Worm (Caenorhabditis elegans) whole organism, early embryonic: ENCODE data around the gene pcca-1.
A peak's percentile ranks its signal among the peaks of the same experiment; 100 is the strongest.

Source experiments
- B0310.2 ChIP-seq: sonication (generic microtip); optimal IDR thresholded peaks from 2 replicates; lab custom pipeline; 2016; ENCODE audit warnings: mild to moderate bottlenecking, missing genetic modification characterization, missing compliant biosample characterization
- F13C5.2 ChIP-seq: sonication (generic microtip); optimal IDR thresholded peaks from 2 replicates; lab custom pipeline; 2017; ENCODE audit warnings: mild to moderate bottlenecking, missing genetic modification characterization, inconsistent platforms, missing compliant biosample characterization
- aly-1 ChIP-seq: sonication (generic microtip); optimal IDR thresholded peaks from 2 replicates; lab custom pipeline; 2016; ENCODE audit warnings: missing genetic modification characterization, missing compliant biosample characterization
- ama-1 ChIP-seq: fragments of 150-350 bp; optimal IDR thresholded peaks from 2 replicates; lab custom pipeline; 2014
- ceh-13 ChIP-seq: fragments of 200-800 bp; sonication (Bioruptor generic); optimal IDR thresholded peaks from 2 replicates; lab custom pipeline; 2018; ENCODE audit warnings: mild to moderate bottlenecking, missing genetic modification characterization, missing compliant biosample characterization
- ceh-36 ChIP-seq: sonication (generic microtip); optimal IDR thresholded peaks from 2 replicates; lab custom pipeline; 2016; ENCODE audit warnings: missing genetic modification characterization, inconsistent platforms, missing compliant biosample characterization
- ets-7 ChIP-seq: sonication (generic microtip); optimal IDR thresholded peaks from 2 replicates; lab custom pipeline; 2016; ENCODE audit warnings: missing genotype, missing genetic modification characterization, missing compliant biosample characterization
- flt-1 ChIP-seq: fragments of 200-800 bp; sonication (Bioruptor generic); IDR thresholded peaks from 2 replicates; pipeline ENCODE4 v1.3.6; 2022; ENCODE audit warnings: missing genetic modification characterization, missing compliant biosample characterization
- hmbx-1 ChIP-seq: sonication (generic microtip); optimal IDR thresholded peaks from 2 replicates; lab custom pipeline; 2016; ENCODE audit warnings: mild to moderate bottlenecking, missing genetic modification characterization, missing compliant biosample characterization
- hmg-4 ChIP-seq: fragments of 200-800 bp; sonication (Bioruptor generic); optimal IDR thresholded peaks from 2 replicates; lab custom pipeline; 2018; ENCODE audit warnings: mild to moderate bottlenecking, missing genetic modification characterization, missing compliant biosample characterization
- hnd-1 ChIP-seq: sonication (generic microtip); optimal IDR thresholded peaks from 2 replicates; lab custom pipeline; 2016; ENCODE audit warnings: missing genetic modification characterization, missing compliant biosample characterization
- pes-1 ChIP-seq: fragments of 200-800 bp; sonication (Bioruptor generic); IDR thresholded peaks from 2 replicates; pipeline ENCODE4 v1.3.6; 2022; ENCODE audit warnings: missing genetic modification reagents, missing genetic modification characterization, missing compliant biosample characterization
- scrt-1 ChIP-seq: fragments of 200-800 bp; sonication (Bioruptor generic); IDR thresholded peaks from 2 replicates; pipeline ENCODE4 v1.3.6; 2022; ENCODE audit warnings: missing genetic modification characterization, missing compliant biosample characterization
- sea-1 ChIP-seq: fragments of 200-800 bp; sonication (Bioruptor generic); conservative IDR thresholded peaks from 2 replicates; pipeline ENCODE4 v1.3.6; 2022; ENCODE audit warnings: missing genetic modification characterization, missing compliant biosample characterization
- tbx-11 ChIP-seq: fragments of 200-800 bp; sonication (Bioruptor generic); IDR thresholded peaks from 2 replicates; pipeline ENCODE4 v1.3.6; 2022; ENCODE audit warnings: missing genetic modification characterization, missing compliant biosample characterization
- tbx-37 ChIP-seq: fragments of 200-800 bp; sonication (Bioruptor generic); conservative IDR thresholded peaks from 2 replicates; pipeline ENCODE4 v1.3.6; 2022; ENCODE audit warnings: missing genetic modification reagents, missing genetic modification characterization, missing compliant biosample characterization
- tra-4 ChIP-seq: sonication (generic microtip); optimal IDR thresholded peaks from 2 replicates; lab custom pipeline; 2017; ENCODE audit warnings: missing genetic modification characterization, missing compliant biosample characterization

pcca-1 gene

ce11 chrX:7660919-7661557, at the start of gene pcca-1:
pcca-1 (minus strand) TSS chrX:7660986.
- TF ChIP-seq ceh-36 (tag; lab: Kevin White, UChicago): no peak
- TF ChIP-seq B0310.2: no peak
- no peak for TF ChIP-seq flt-1 (GFP tag; lab: Robert Waterston, UW)

ce11 chrX:7710187-7710586, 49.4 kb upstream of the pcca-1 start:
- TF ChIP-seq B0310.2 (peak; percentile 37), tra-4 (tag; lab: Kevin White, UChicago) (no peak), sea-1 (no peak), tbx-11 (GFP tag; lab: Robert Waterston, UW) (no peak), scrt-1 (GFP tag; lab: Robert Waterston, UW) (no peak), hmbx-1 (tag; lab: Kevin White, UChicago) (no peak)

ce11 chrX:7707031-7707430, 46.2 kb upstream of the pcca-1 start, which contains the start of gene kvs-1:
kvs-1 (minus strand) TSS chrX:7707131.
- TF ChIP-seq tbx-11 (GFP tag; lab: Robert Waterston, UW) (no peak), ceh-13 (no peak), B0310.2 (no peak), tra-4 (tag; lab: Kevin White, UChicago) (no peak), tbx-37 (GFP tag; lab: Robert Waterston, UW) (no peak), hmg-4 (GFP tag; lab: Kevin White, UChicago) (no peak), hnd-1 (tag; lab: Kevin White, UChicago) (no peak), flt-1 (GFP tag; lab: Robert Waterston, UW) (no peak), aly-1 (tag; lab: Kevin White, UChicago) (no peak), pes-1 (GFP tag; lab: Robert Waterston, UW) (no peak), ama-1 (lab: Kevin White, UChicago) (no peak), F13C5.2 (tag; lab: Kevin White, UChicago) (no peak), hmbx-1 (tag; lab: Kevin White, UChicago) (no peak)

ce11 chrX:7703863-7704262, 43.1 kb upstream of the pcca-1 start:
- TF ChIP-seq hmbx-1 (tag; lab: Kevin White, UChicago) (no peak), ceh-36 (tag; lab: Kevin White, UChicago) (no peak), tbx-11 (GFP tag; lab: Robert Waterston, UW) (no peak), ets-7 (no peak), sea-1 (no peak), tra-4 (tag; lab: Kevin White, UChicago) (no peak), hmg-4 (GFP tag; lab: Kevin White, UChicago) (no peak), ceh-13 (no peak)

DNA sequence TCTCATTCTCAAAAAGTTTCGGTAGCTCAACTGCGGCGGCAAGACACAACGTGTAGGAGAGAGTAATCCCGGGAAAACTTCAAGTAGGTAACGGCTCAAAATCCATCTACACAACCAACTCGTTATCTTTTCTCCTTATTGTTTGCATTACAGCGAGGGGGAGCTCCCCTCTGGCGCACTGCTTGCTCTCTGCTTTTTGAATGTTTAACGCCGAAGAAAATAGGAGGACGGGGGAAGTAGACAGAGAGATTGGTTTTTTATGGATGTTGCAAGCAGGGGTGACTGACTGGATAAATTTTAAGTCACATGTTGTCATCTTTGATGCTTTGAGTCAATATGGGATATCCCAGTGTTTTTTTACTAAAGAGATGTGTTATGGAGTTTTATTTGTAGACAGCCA, 28.8 kb upstream of the pcca-1 start:
- TF ChIP-seq sea-1 (no peak), hnd-1 (tag; lab: Kevin White, UChicago) (no peak), tbx-11 (GFP tag; lab: Robert Waterston, UW) (no peak), pes-1 (GFP tag; lab: Robert Waterston, UW) (no peak), tbx-37 (GFP tag; lab: Robert Waterston, UW) (no peak), ceh-36 (tag; lab: Kevin White, UChicago) (no peak), ama-1 (lab: Kevin White, UChicago) (no peak), flt-1 (GFP tag; lab: Robert Waterston, UW) (no peak), F13C5.2 (tag; lab: Kevin White, UChicago) (no peak), hmg-4 (GFP tag; lab: Kevin White, UChicago) (no peak), B0310.2 (no peak), ets-7 (no peak), aly-1 (tag; lab: Kevin White, UChicago) (no peak)

ce11 chrX:7689119-7689518, 28.3 kb upstream of the pcca-1 start, which contains the start of gene clik-2:
clik-2 (minus strand) TSS chrX:7689219.
- TF ChIP-seq flt-1 (GFP tag; lab: Robert Waterston, UW) (no peak), ceh-13 (no peak), B0310.2 (no peak), ets-7 (no peak), F13C5.2 (tag; lab: Kevin White, UChicago) (no peak), hnd-1 (tag; lab: Kevin White, UChicago) (no peak), tbx-37 (GFP tag; lab: Robert Waterston, UW) (no peak), pes-1 (GFP tag; lab: Robert Waterston, UW) (no peak), tbx-11 (GFP tag; lab: Robert Waterston, UW) (no peak), aly-1 (tag; lab: Kevin White, UChicago) (no peak), ceh-36 (tag; lab: Kevin White, UChicago) (no peak), ama-1 (lab: Kevin White, UChicago) (no peak), hmg-4 (GFP tag; lab: Kevin White, UChicago) (no peak), sea-1 (no peak), scrt-1 (GFP tag; lab: Robert Waterston, UW) (no peak), tra-4 (tag; lab: Kevin White, UChicago) (no peak), hmbx-1 (tag; lab: Kevin White, UChicago) (no peak)

DNA sequence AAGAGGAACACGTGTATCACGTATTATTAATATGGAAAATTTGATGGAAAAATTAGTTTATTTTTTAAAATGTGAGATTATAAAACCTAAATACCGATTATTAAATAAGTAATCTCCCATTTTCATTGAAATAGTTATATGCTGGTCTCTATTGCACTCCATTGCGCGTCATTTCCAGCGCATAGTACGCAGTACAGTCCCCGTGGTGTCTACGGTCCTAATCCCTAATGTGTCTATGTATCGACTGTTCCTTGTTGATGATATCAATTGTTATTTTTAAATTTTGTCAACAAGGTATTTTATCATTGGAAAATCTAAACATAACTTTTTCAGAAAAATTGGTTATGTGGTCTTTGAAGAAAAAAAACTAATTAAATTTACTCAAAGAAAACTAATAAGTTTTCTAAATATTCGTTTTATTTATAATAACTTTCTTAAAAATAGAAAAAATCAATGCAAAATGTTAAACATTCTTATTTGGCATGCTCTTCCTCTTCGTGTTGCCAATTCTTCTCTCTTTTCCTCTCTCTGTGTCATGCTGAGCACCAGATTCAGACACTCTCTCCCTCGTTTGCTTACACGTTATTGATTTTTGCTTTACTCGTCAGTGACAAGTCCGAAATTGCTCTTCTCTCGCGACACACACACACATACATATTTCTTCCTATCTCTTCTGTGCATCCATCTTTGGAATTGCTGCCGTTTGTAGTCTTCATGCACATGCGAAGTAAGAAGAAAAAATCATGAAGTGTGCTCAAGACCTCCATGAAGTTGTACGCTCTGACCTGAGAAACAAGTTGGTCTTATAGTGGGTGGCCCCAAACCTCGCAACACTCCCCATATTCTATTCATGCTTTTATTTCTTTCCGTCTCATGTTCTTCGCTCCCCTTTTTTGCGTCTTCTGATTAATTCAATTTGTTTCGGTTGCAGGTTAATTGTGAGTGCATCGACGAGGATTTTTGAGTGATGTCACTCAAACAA, 21.5 kb upstream of the pcca-1 start, which contains the start of gene unc-18:
TSS of gene unc-18 (plus strand) at position 932 of the 982 bp plus-strand sequence.
- TF ChIP-seq B0310.2 (no peak), ceh-36 (tag; lab: Kevin White, UChicago) (no peak), scrt-1 (GFP tag; lab: Robert Waterston, UW) (no peak), hmg-4 (GFP tag; lab: Kevin White, UChicago) (no peak), tbx-11 (GFP tag; lab: Robert Waterston, UW) (no peak), aly-1 (tag; lab: Kevin White, UChicago) (no peak), sea-1 (no peak)
